Worm (Caenorhabditis elegans): Measurements from ENCODE around the gene aagr-4.

DNA sequence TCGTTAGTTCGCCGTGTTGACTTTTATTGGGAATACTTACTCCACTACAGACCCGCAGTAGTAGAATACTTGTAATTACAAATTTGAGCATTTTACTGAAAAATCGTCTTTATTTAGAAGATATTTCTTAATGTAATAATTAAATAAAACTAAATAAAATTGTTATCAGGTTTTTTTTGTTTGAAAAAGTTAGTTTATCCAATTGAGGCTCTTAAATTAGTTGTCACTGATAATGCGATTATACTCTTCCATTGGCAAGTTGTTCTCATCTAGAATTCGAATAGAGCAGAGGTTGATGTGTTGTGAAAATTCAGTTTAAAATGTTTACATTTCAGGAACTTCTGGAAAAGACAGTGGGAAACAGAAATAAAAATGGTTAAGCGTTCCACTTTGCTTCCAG, 34.9 kb upstream of the aagr-4 start, which contains the start of gene ZK1193.2:
- TF ChIP-seq blmp-1 (tag; optimal IDR thresholded peaks at IDR 0.05) (no peak), unc-62 (GFP tag; optimal IDR thresholded peaks at IDR 0.05) (no peak), mab-5 (tag; optimal IDR thresholded peaks at IDR 0.05) (no peak), unc-39 (tag; optimal IDR thresholded peaks at IDR 0.05) (no peak), nhr-28 (tag; optimal IDR thresholded peaks at IDR 0.05) (no peak), nhr-76 (tag; optimal IDR thresholded peaks at IDR 0.05) (no peak)
